Fruit fly (Drosophila melanogaster) whole organism, embryonic: ENCODE data around the gene CG43138.

ENCODE experiments used
- CG10209 ChIP-seq: fragments of 200-800 bp; sonication (Bioruptor generic); optimal IDR thresholded peaks from 3 replicates; lab custom pipeline; 2017; ENCODE audit warnings: missing biosample characterization, mild to moderate bottlenecking, missing genetic modification characterization, missing genetic modification reagents
- CG10959 ChIP-seq: fragments of 200-800 bp; sonication (Bioruptor generic); IDR thresholded peaks from 2 replicates; pipeline ENCODE4 v1.3.6; 2022; ENCODE audit warnings: missing biosample characterization, missing genetic modification characterization
- CG12219 ChIP-seq: fragments of 200-800 bp; sonication (Bioruptor generic); optimal IDR thresholded peaks from 3 replicates; lab custom pipeline; 2018; ENCODE audit warnings: missing biosample characterization, mild to moderate bottlenecking, missing genetic modification characterization
- CG13287 ChIP-seq: fragments of 200-800 bp; sonication (Bioruptor generic); IDR thresholded peaks from 2 replicates; pipeline ENCODE4 v1.3.6; 2022; ENCODE audit warnings: missing biosample characterization, missing genetic modification characterization; ENCODE audit not compliant: partially characterized antibody
- CG13775 ChIP-seq: fragments of 200-800 bp; sonication (Bioruptor generic); optimal IDR thresholded peaks from 3 replicates; lab custom pipeline; 2017; ENCODE audit warnings: missing biosample characterization, mild to moderate bottlenecking, missing genetic modification characterization
- CG15696 ChIP-seq: fragments of 200-800 bp; sonication (Bioruptor generic); optimal IDR thresholded peaks from 2 replicates; lab custom pipeline; 2019; ENCODE audit warnings: missing biosample characterization, mild to moderate bottlenecking, missing genetic modification characterization, moderate library complexity
- CG16863 ChIP-seq: fragments of 200-800 bp; sonication (Bioruptor generic); optimal IDR thresholded peaks from 3 replicates; lab custom pipeline; 2016; ENCODE audit warnings: missing biosample characterization, missing genetic modification characterization
- CG17328 ChIP-seq: fragments of 200-800 bp; sonication (Bioruptor generic); IDR thresholded peaks from 2 replicates; pipeline ENCODE4 v1.3.6; 2022; ENCODE audit warnings: missing biosample characterization, missing genetic modification characterization
- CG17385 ChIP-seq: fragments of 200-800 bp; sonication (Bioruptor generic); optimal IDR thresholded peaks from 3 replicates; lab custom pipeline; 2018; ENCODE audit warnings: missing biosample characterization, mild to moderate bottlenecking, missing genetic modification characterization
- CG18262 ChIP-seq: fragments of 200-800 bp; optimal IDR thresholded peaks from 3 replicates; lab custom pipeline; 2019; ENCODE audit warnings: missing biosample characterization, mild to moderate bottlenecking, missing genetic modification characterization, moderate library complexity
- CG31224 ChIP-seq: fragments of 200-800 bp; sonication (Bioruptor generic); IDR thresholded peaks from 2 replicates; pipeline ENCODE4 v1.3.6; 2022; ENCODE audit warnings: missing biosample characterization, missing genetic modification characterization
- CG3726 ChIP-seq: fragments of 200-800 bp; sonication (Bioruptor generic); IDR thresholded peaks from 3 replicates; pipeline ENCODE4, ENCODE4 v1.3.6; 2022; ENCODE audit warnings: missing biosample characterization, missing genetic modification characterization
- CG43689 ChIP-seq: fragments of 200-800 bp; sonication (Bioruptor generic); IDR thresholded peaks from 2 replicates; pipeline ENCODE4 v1.3.6; 2022; ENCODE audit warnings: missing biosample characterization, missing genetic modification characterization
- CG4617 ChIP-seq: fragments of 200-800 bp; sonication (Bioruptor generic); optimal IDR thresholded peaks from 3 replicates; lab custom pipeline; 2016; ENCODE audit warnings: missing biosample characterization, missing genetic modification characterization, borderline replicate concordance
- CG4730 ChIP-seq: fragments of 200-800 bp; sonication (Bioruptor generic); IDR thresholded peaks from 2 replicates; pipeline ENCODE4 v1.3.6; 2022; ENCODE audit warnings: missing biosample characterization, missing genetic modification characterization
- CG4820 ChIP-seq: fragments of 200-800 bp; sonication (Bioruptor generic); optimal IDR thresholded peaks from 3 replicates; lab custom pipeline; 2016; ENCODE audit warnings: missing biosample characterization, missing genetic modification characterization
- CG6683 ChIP-seq: fragments of 200-800 bp; sonication (Bioruptor generic); optimal IDR thresholded peaks from 2 replicates; lab custom pipeline; 2017; ENCODE audit warnings: missing biosample characterization, mild to moderate bottlenecking, missing genetic modification characterization, missing genetic modification reagents
- CG6791 ChIP-seq: fragments of 200-800 bp; sonication (Bioruptor generic); IDR thresholded peaks from 3 replicates; pipeline ENCODE4 v1.3.6; 2022; ENCODE audit warnings: missing biosample characterization, missing genetic modification characterization; ENCODE audit not compliant: partially characterized antibody
- CG6854 ChIP-seq: fragments of 200-800 bp; sonication (Bioruptor generic); optimal IDR thresholded peaks from 3 replicates; lab custom pipeline; 2017; ENCODE audit warnings: missing biosample characterization, mild to moderate bottlenecking, missing genetic modification characterization
- CG7839 ChIP-seq: fragments of 200-800 bp; sonication (Bioruptor generic); optimal IDR thresholded peaks from 3 replicates; lab custom pipeline; 2018; ENCODE audit warnings: missing biosample characterization, mild to moderate bottlenecking, missing genetic modification characterization, moderate library complexity
- CG9609 ChIP-seq: fragments of 200-800 bp; sonication (Bioruptor generic); optimal IDR thresholded peaks from 3 replicates; lab custom pipeline; 2016; ENCODE audit warnings: missing biosample characterization, missing genetic modification characterization
- Camta ChIP-seq: fragments of 200-800 bp; sonication (Bioruptor generic); optimal IDR thresholded peaks from 2 replicates; lab custom pipeline; 2016; ENCODE audit warnings: missing biosample characterization, missing genetic modification characterization
- D ChIP-seq, 2 experiments: fragments of 200-800 bp in 1 of 2; fragments of >200 bp in 1 of 2; sonication (Bioruptor generic) in 1 of 2; optimal IDR thresholded peaks; 2 replicates in 1 of 2; 3 replicates in 1 of 2; lab custom pipeline; 2017; ENCODE audit warnings: mild to moderate bottlenecking in 1 of 2, missing biosample characterization in 1 of 2, missing genetic modification characterization in 1 of 2, missing genetic modification reagents in 1 of 2
- Dbx ChIP-seq: fragments of 200-800 bp; sonication (Bioruptor generic); IDR thresholded peaks from 3 replicates; pipeline ENCODE4 v1.3.6; 2022; ENCODE audit warnings: missing biosample characterization, missing genetic modification characterization
- Fer2 ChIP-seq: fragments of 200-800 bp; sonication (Bioruptor generic); optimal IDR thresholded peaks from 2 replicates; lab custom pipeline; 2018; ENCODE audit warnings: missing biosample characterization, mild to moderate bottlenecking, missing genetic modification characterization, moderate library complexity
- H15 ChIP-seq: fragments of 200-800 bp; sonication (Bioruptor generic); IDR thresholded peaks from 3 replicates; pipeline ENCODE4 v1.3.6; 2022; ENCODE audit warnings: missing biosample characterization, missing genetic modification characterization
- NK7.1 ChIP-seq: fragments of 200-800 bp; sonication (Bioruptor generic); optimal IDR thresholded peaks from 3 replicates; lab custom pipeline; 2016; ENCODE audit warnings: missing biosample characterization, missing genetic modification characterization
- Optix ChIP-seq: fragments of 200-800 bp; sonication (Bioruptor generic); IDR thresholded peaks from 3 replicates; pipeline ENCODE4 v1.3.6; 2022; ENCODE audit warnings: missing biosample characterization, missing genetic modification characterization
- PHDP ChIP-seq: fragments of 200-800 bp; sonication (Bioruptor generic); optimal IDR thresholded peaks from 3 replicates; lab custom pipeline; 2018; ENCODE audit warnings: missing biosample characterization, mild to moderate bottlenecking, missing genetic modification characterization, moderate library complexity
- Poxn ChIP-seq: fragments of 200-800 bp; sonication (Bioruptor generic); IDR thresholded peaks from 2 replicates; pipeline ENCODE4 v1.3.6; 2022; ENCODE audit warnings: missing biosample characterization, missing genetic modification characterization
- Sox102F ChIP-seq: fragments of 200-800 bp; sonication (Bioruptor generic); optimal IDR thresholded peaks from 2 replicates; lab custom pipeline; 2018; ENCODE audit warnings: missing biosample characterization, mild to moderate bottlenecking, missing genetic modification characterization, moderate library complexity
- Sry-δ ChIP-seq: fragments of 200-800 bp; sonication (Bioruptor generic); optimal IDR thresholded peaks from 2 replicates; lab custom pipeline; 2016; ENCODE audit warnings: missing biosample characterization, missing genetic modification characterization
- Stat92E ChIP-seq, 3 experiments: fragments of >200 bp in 2 of 3; fragments of 200-800 bp in 1 of 3; sonication (Bioruptor generic) in 1 of 3; optimal IDR thresholded peaks; 2 replicates each; lab custom pipeline; 2017 to 2019; ENCODE audit warnings: missing biosample characterization in 3 of 3, missing genetic modification characterization in 3 of 3, mild to moderate bottlenecking in 1 of 3, moderate library complexity in 1 of 3
- Tbp ChIP-seq: fragments of >200 bp; optimal IDR thresholded peaks from 2 replicates; lab custom pipeline; 2018; ENCODE audit warnings: missing biosample characterization, missing genetic modification characterization
- Vsx1 ChIP-seq: fragments of 200-800 bp; sonication (Bioruptor generic); optimal IDR thresholded peaks from 2 replicates; lab custom pipeline; 2017; ENCODE audit warnings: missing biosample characterization, mild to moderate bottlenecking, missing genetic modification characterization, missing genetic modification reagents
- dmrt11E ChIP-seq: fragments of 200-800 bp; sonication (Bioruptor generic); optimal IDR thresholded peaks from 3 replicates; lab custom pipeline; 2018; ENCODE audit warnings: missing biosample characterization, mild to moderate bottlenecking, missing genetic modification characterization, moderate library complexity
- ewg ChIP-seq: fragments of 200-800 bp; sonication (Bioruptor generic); optimal IDR thresholded peaks from 3 replicates; lab custom pipeline; 2017; ENCODE audit warnings: mild to moderate bottlenecking, missing biosample characterization, missing genetic modification reagents, missing genetic modification characterization
- gsb-n ChIP-seq: fragments of 200-800 bp; sonication (Bioruptor generic); optimal IDR thresholded peaks from 3 replicates; lab custom pipeline; 2018; ENCODE audit warnings: missing biosample characterization, mild to moderate bottlenecking, missing genetic modification characterization
- ind ChIP-seq: fragments of 200-800 bp; sonication (Bioruptor generic); optimal IDR thresholded peaks from 3 replicates; lab custom pipeline; 2016; ENCODE audit warnings: missing biosample characterization, missing genetic modification characterization
- jumu ChIP-seq: fragments of 200-800 bp; sonication (Bioruptor generic); optimal IDR thresholded peaks from 3 replicates; lab custom pipeline; 2016; ENCODE audit warnings: missing biosample characterization, missing genetic modification characterization
- lilli ChIP-seq: fragments of 200-800 bp; sonication (Bioruptor generic); optimal IDR thresholded peaks from 3 replicates; lab custom pipeline; 2016; ENCODE audit warnings: missing biosample characterization, missing genetic modification characterization
- mirr ChIP-seq: fragments of 200-800 bp; sonication (Bioruptor generic); optimal IDR thresholded peaks from 3 replicates; lab custom pipeline; 2018; ENCODE audit warnings: missing biosample characterization, mild to moderate bottlenecking, missing genetic modification characterization
- nerfin-2 ChIP-seq: fragments of 200-800 bp; sonication (Bioruptor generic); IDR thresholded peaks from 2 replicates; pipeline ENCODE4 v1.3.6; 2022; ENCODE audit warnings: missing biosample characterization, missing genetic modification characterization; ENCODE audit not compliant: partially characterized antibody
- phol ChIP-seq: fragments of 200-800 bp; sonication (Bioruptor generic); optimal IDR thresholded peaks from 3 replicates; lab custom pipeline; 2018; ENCODE audit warnings: missing biosample characterization, mild to moderate bottlenecking, missing genetic modification characterization, moderate library complexity
- scrt ChIP-seq: fragments of 200-800 bp; sonication (Bioruptor generic); optimal IDR thresholded peaks from 2 replicates; lab custom pipeline; 2018; ENCODE audit warnings: missing biosample characterization, mild to moderate bottlenecking, missing genetic modification characterization, moderate library complexity
- sima ChIP-seq: fragments of 200-800 bp; sonication (Bioruptor generic); optimal IDR thresholded peaks from 2 replicates; lab custom pipeline; 2016; ENCODE audit warnings: missing biosample characterization, missing genetic modification characterization
- tin ChIP-seq: fragments of 200-800 bp; sonication (Bioruptor generic); optimal IDR thresholded peaks from 3 replicates; lab custom pipeline; 2016; ENCODE audit warnings: missing biosample characterization, missing genetic modification characterization
- tio ChIP-seq: fragments of 200-800 bp; sonication (Bioruptor generic); optimal IDR thresholded peaks from 2 replicates; lab custom pipeline; 2017; ENCODE audit warnings: missing biosample characterization, missing genetic modification characterization, inconsistent platforms
- zen ChIP-seq: fragments of 200-800 bp; sonication (Bioruptor generic); optimal IDR thresholded peaks from 3 replicates; lab custom pipeline; 2018; ENCODE audit warnings: missing biosample characterization, mild to moderate bottlenecking, missing genetic modification characterization, moderate library complexity
- zf30C ChIP-seq: fragments of 200-800 bp; sonication (Bioruptor generic); optimal IDR thresholded peaks from 3 replicates; lab custom pipeline; 2018; ENCODE audit warnings: missing biosample characterization, mild to moderate bottlenecking, missing genetic modification characterization

CG43138 gene

dm6 chrX:7556270-7556669, 28.2 kb downstream of the CG43138 start (continued):
- no peak for TF ChIP-seq Stat92E (GFP tag; optimal IDR thresholded peaks at IDR 0.05; lab: Kevin White, UChicago)
- no peak for TF ChIP-seq CG13287 (GFP tag; lab: Robert Waterston, UW)
- peak; percentile 12 for TF ChIP-seq tin
- TF ChIP-seq nerfin-2 (GFP tag; lab: Robert Waterston, UW), result no peak
- TF ChIP-seq CG9609, result no peak
- no peak for TF ChIP-seq scrt (GFP tag; lab: Kevin White, UChicago)
- TF ChIP-seq NK7.1 (GFP tag; lab: Kevin White, UChicago), result no peak
- peak; percentile 57 for TF ChIP-seq CG18262 (tag; lab: Kevin White, UChicago)
- TF ChIP-seq CG3726 (GFP tag; lab: Robert Waterston, UW), result no peak
- TF ChIP-seq lilli (GFP tag; lab: Kevin White, UChicago), result peak; percentile 0
- no peak for TF ChIP-seq Camta (GFP tag; lab: Kevin White, UChicago)
- peak; percentile 3 for TF ChIP-seq ewg (GFP tag; lab: Kevin White, UChicago)
- no peak for TF ChIP-seq CG6791
- peak; percentile 31 for TF ChIP-seq Sox102F (GFP tag; lab: Kevin White, UChicago)
- TF ChIP-seq CG4617 (GFP tag; lab: Kevin White, UChicago), result no peak
- no peak for TF ChIP-seq CG4730
- TF ChIP-seq CG4820 (GFP tag; lab: Kevin White, UChicago), result peak; percentile 28
- no peak for TF ChIP-seq tio
- no peak for TF ChIP-seq Sry-δ
- no peak for TF ChIP-seq ind (GFP tag; lab: Kevin White, UChicago)
- no peak for TF ChIP-seq jumu
- TF ChIP-seq gsb-n (tag; lab: Kevin White, UChicago), result peak; percentile 25
- peak; percentile 58 for TF ChIP-seq phol (tag; lab: Kevin White, UChicago)
- TF ChIP-seq mirr, result no peak
- peak; percentile 7 for TF ChIP-seq CG13775 (GFP tag; lab: Kevin White, UChicago)
- no peak for TF ChIP-seq CG12219 (GFP tag; lab: Kevin White, UChicago)
- TF ChIP-seq CG16863 (GFP tag; lab: Kevin White, UChicago), result no peak
- peak; percentile 55 for TF ChIP-seq dmrt11E (tag; lab: Kevin White, UChicago)
- no peak for TF ChIP-seq Dbx (GFP tag; lab: Robert Waterston, UW)
- TF ChIP-seq zf30C, result peak; percentile 55
- TF ChIP-seq CG6683 (GFP tag; lab: Kevin White, UChicago), result no peak
- no peak for TF ChIP-seq Poxn
- TF ChIP-seq CG10209 (GFP tag; lab: Kevin White, UChicago), result peak; percentile 10
- TF ChIP-seq CG10959 (GFP tag; lab: Robert Waterston, UW), result 0 out of 2 replicates have a peak, but pooled peaks have one; percentile 30
- no peak for TF ChIP-seq Optix
- TF ChIP-seq Fer2, result no peak
- TF ChIP-seq CG17385 (GFP tag; lab: Kevin White, UChicago), result no peak
- TF ChIP-seq Vsx1 (GFP tag; lab: Kevin White, UChicago), result no peak
- TF ChIP-seq sima (GFP tag; lab: Kevin White, UChicago), result no peak
- no peak for TF ChIP-seq H15 (GFP tag; lab: Robert Waterston, UW)
- TF ChIP-seq CG17328 (GFP tag; lab: Robert Waterston, UW), result 0 out of 2 replicates have a peak, but pooled peaks have one; percentile 48
- TF ChIP-seq CG43689 (GFP tag; lab: Robert Waterston, UW), result no peak
- TF ChIP-seq CG31224 (GFP tag; lab: Robert Waterston, UW), result no peak
- no peak for TF ChIP-seq D (optimal IDR thresholded peaks at IDR 0.05; lab: Kevin White, UChicago)
- peak; percentile 47 for TF ChIP-seq D (GFP tag; optimal IDR thresholded peaks at IDR 0.05; lab: Kevin White, UChicago)
- peak; percentile 3 for TF ChIP-seq PHDP
- TF ChIP-seq CG6854 (GFP tag; lab: Kevin White, UChicago), result no peak
- peak; percentile 47 for TF ChIP-seq CG15696
- TF ChIP-seq zen (tag; lab: Kevin White, UChicago), result peak; percentile 32
- TF ChIP-seq Tbp (GFP tag; lab: Kevin White, UChicago), result no peak
- peak; percentile 27 for TF ChIP-seq CG7839
